Worm (Caenorhabditis elegans): ENCODE measurements around the gene atp-5.

The atp-5 gene

ce11 chrV:11083691-11084090 is 40.0 kb downstream of the atp-5 start:
- no peak for TF ChIP-seq ref-1 (GFP tag; conservative IDR thresholded peaks at IDR 0.05)
- TF ChIP-seq cog-1 (tag; optimal IDR thresholded peaks at IDR 0.05): peak; percentile 77

DNA sequence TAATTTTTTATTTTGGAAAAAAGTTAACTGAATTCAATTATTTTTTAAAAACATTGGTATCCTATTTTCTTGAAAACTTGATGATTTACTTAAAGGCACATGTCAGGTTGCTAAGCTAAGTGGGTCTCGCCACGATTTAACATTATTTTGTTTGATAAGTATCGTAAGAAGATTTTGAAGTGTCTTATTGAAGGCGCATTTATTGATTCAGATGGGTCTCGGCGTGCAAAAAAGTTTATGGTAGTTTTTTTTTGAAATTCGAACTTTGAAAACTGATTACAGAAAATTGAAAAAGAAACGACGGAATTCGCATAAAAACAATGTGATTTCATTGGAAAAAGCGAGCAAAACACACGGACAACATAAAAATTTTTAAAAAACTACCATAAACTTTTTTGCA is 40.7 kb downstream of the atp-5 start:
- no peak for TF ChIP-seq T22C8.4 (GFP tag; IDR thresholded peaks at IDR 0.05)

ce11 chrV:11082475-11082874 is 41.2 kb downstream of the atp-5 start:
- TF ChIP-seq med-1 (GFP tag; optimal IDR thresholded peaks at IDR 0.05; ENCODE audit: insufficient read depth) (no peak), cog-1 (tag; optimal IDR thresholded peaks at IDR 0.05) (peak; percentile 23), T22C8.4 (GFP tag; IDR thresholded peaks at IDR 0.05) (no peak), ref-1 (GFP tag; conservative IDR thresholded peaks at IDR 0.05) (no peak), klf-2 (GFP tag; conservative IDR thresholded peaks at IDR 0.05) (no peak), tab-1 (GFP tag; IDR thresholded peaks at IDR 0.05) (no peak)

ce11 chrV:11080345-11081102 is 43.1 kb downstream of the atp-5 start, which contains the start of gene act-1:
Gene act-1, plus strand, starts transcription at chrV:11081052.
- no peak for TF ChIP-seq ztf-29 (GFP tag; IDR thresholded peaks at IDR 0.05)
- TF ChIP-seq flt-1 (GFP tag; IDR thresholded peaks at IDR 0.05): 0 out of 2 replicates have a peak, but pooled peaks have one; percentile 27

ce11 chrV:11078874-11079273 is 44.8 kb downstream of the atp-5 start:
- TF ChIP-seq flt-1 (GFP tag; IDR thresholded peaks at IDR 0.05) (no peak), ztf-23 (GFP tag; IDR thresholded peaks at IDR 0.05) (no peak), ref-1 (GFP tag; conservative IDR thresholded peaks at IDR 0.05) (no peak), cog-1 (tag; optimal IDR thresholded peaks at IDR 0.05) (no peak), ztf-29 (GFP tag; IDR thresholded peaks at IDR 0.05) (no peak), T22C8.4 (GFP tag; IDR thresholded peaks at IDR 0.05) (no peak), tab-1 (GFP tag; IDR thresholded peaks at IDR 0.05) (no peak), klf-2 (GFP tag; conservative IDR thresholded peaks at IDR 0.05) (no peak), med-1 (GFP tag; optimal IDR thresholded peaks at IDR 0.05; ENCODE audit: insufficient read depth) (no peak)

- no peak for TF ChIP-seq T22C8.4 (GFP tag; IDR thresholded peaks at IDR 0.05)
- TF ChIP-seq klf-2 (GFP tag; conservative IDR thresholded peaks at IDR 0.05): no peak
- TF ChIP-seq med-1 (GFP tag; optimal IDR thresholded peaks at IDR 0.05; ENCODE audit: insufficient read depth): no peak
- peak; percentile 53; the same call in 1 of the 2 replicates for TF ChIP-seq flt-1 (GFP tag; IDR thresholded peaks at IDR 0.05)
- no peak for TF ChIP-seq ref-1 (GFP tag; conservative IDR thresholded peaks at IDR 0.05)
- peak; percentile 14; the same call in 1 of the 2 replicates for TF ChIP-seq ztf-23 (GFP tag; IDR thresholded peaks at IDR 0.05)
- no peak for TF ChIP-seq tab-1 (GFP tag; IDR thresholded peaks at IDR 0.05)
- peak; percentile 28 for TF ChIP-seq cog-1 (tag; optimal IDR thresholded peaks at IDR 0.05)
- no peak for TF ChIP-seq ztf-29 (GFP tag; IDR thresholded peaks at IDR 0.05)
These were observed 45.5 kb downstream of the atp-5 start, which contains the start of gene act-2 for ce11 chrV:11078104-11078724. Gene act-2, minus strand, starts transcription at chrV:11078154.

DNA sequence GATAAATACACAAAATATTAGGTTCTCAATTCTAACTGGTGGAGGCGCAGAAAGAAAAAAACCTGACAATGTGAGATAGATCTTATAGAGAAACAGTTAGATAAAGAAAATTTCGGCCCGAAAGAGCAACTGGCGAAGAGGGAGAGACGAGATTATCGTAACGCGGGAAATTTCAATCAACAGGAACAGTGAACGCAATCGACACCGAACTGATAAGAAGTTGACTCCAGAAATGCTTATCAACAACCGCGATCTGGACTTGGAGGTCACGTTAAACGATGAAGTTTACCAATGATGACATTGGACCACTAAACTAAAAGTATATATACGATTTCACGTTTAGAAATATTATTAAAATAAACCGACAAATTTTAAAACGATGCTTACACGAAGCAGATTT is 47.3 kb downstream of the atp-5 start:
- TF ChIP-seq flt-1 (GFP tag; IDR thresholded peaks at IDR 0.05) (no peak), T22C8.4 (GFP tag; IDR thresholded peaks at IDR 0.05) (no peak), ztf-23 (GFP tag; IDR thresholded peaks at IDR 0.05) (no peak), klf-2 (GFP tag; conservative IDR thresholded peaks at IDR 0.05) (no peak), ref-1 (GFP tag; conservative IDR thresholded peaks at IDR 0.05) (no peak), med-1 (GFP tag; optimal IDR thresholded peaks at IDR 0.05; ENCODE audit: insufficient read depth) (no peak), ztf-29 (GFP tag; IDR thresholded peaks at IDR 0.05) (no peak), tab-1 (GFP tag; IDR thresholded peaks at IDR 0.05) (no peak), cog-1 (tag; optimal IDR thresholded peaks at IDR 0.05) (no peak)

DNA sequence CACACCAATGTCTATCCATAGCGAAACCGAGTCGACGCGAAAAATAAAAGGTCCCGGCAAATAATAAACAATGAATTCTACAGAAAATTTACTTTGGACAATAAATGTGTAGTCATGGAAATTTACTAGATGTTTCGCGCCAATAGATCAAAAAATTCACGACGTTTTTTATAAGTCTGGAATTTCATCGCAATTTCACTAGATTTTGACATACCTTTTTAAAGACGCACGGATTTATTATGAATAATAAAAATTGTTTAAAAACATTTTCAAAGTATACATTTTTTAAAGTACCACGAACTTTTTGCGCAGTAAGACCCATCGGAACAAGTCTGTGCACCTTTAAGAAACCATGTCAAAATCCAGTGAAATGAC is 47.7 kb downstream of the atp-5 start:
- TF ChIP-seq ref-1 (GFP tag; conservative IDR thresholded peaks at IDR 0.05) (no peak), cog-1 (tag; optimal IDR thresholded peaks at IDR 0.05) (no peak), klf-2 (GFP tag; conservative IDR thresholded peaks at IDR 0.05) (no peak), ztf-23 (GFP tag; IDR thresholded peaks at IDR 0.05) (no peak), ztf-29 (GFP tag; IDR thresholded peaks at IDR 0.05) (no peak), med-1 (GFP tag; optimal IDR thresholded peaks at IDR 0.05; ENCODE audit: insufficient read depth) (no peak), tab-1 (GFP tag; IDR thresholded peaks at IDR 0.05) (no peak), flt-1 (GFP tag; IDR thresholded peaks at IDR 0.05) (no peak), T22C8.4 (GFP tag; IDR thresholded peaks at IDR 0.05) (no peak)

DNA sequence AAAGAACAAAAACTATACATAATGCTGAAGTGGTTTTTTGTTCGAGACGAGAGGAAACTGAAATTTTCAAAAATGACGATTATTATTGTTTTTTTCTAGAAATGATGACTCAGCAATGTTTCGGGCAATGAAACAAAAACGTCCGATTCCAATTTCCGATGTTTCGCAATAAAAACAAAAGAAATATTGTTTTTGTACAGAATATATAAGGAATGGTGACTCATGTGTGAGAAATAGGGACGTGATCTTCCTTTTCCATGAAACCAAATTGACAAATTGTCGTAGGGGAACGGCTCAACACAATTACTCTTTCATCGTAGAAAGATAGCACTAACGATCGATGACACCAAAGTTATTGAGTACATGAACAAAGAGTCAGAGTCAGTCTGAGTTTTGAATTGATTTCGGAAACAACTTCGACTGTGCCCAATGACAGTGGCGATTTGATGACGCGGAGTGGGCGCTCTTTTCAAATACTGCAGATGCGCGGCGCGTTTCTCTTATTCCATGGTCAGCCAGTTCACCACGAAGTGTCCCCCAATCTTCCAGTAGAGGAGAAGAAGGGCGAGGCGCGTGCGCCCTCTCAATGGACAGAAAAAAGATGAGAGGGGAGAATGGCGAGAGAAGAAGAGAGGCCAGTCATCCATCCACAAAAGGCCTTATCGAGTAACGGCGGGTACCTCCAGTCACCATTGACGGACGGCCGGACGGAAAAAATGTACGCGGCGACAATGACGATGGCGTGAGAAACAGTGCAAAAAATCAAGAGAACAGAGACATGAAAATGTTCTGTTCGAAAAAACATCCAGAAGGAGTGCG is 48.2 kb downstream of the atp-5 start:
- TF ChIP-seq flt-1 (GFP tag; IDR thresholded peaks at IDR 0.05): peak; percentile 48; the same call in 1 of the 2 replicates
- no peak for TF ChIP-seq T22C8.4 (GFP tag; IDR thresholded peaks at IDR 0.05)

- TF ChIP-seq flt-1 (GFP tag; IDR thresholded peaks at IDR 0.05) (no peak), klf-2 (GFP tag; conservative IDR thresholded peaks at IDR 0.05) (no peak), tab-1 (GFP tag; IDR thresholded peaks at IDR 0.05) (no peak), med-1 (GFP tag; optimal IDR thresholded peaks at IDR 0.05; ENCODE audit: insufficient read depth) (no peak), cog-1 (tag; optimal IDR thresholded peaks at IDR 0.05) (peak; percentile 35), T22C8.4 (GFP tag; IDR thresholded peaks at IDR 0.05) (no peak), ztf-23 (GFP tag; IDR thresholded peaks at IDR 0.05) (no peak), ref-1 (GFP tag; conservative IDR thresholded peaks at IDR 0.05) (no peak)
These were observed 49.2 kb downstream of the atp-5 start, which contains the start of gene act-3 for ce11 chrV:11074448-11074847. Gene act-3, minus strand, starts transcription at chrV:11074498.

Measured in whole organism, midembryonic.